Fruit fly (Drosophila melanogaster) whole organism, prepupa: ENCODE measurements around the gene Rev1.

ENCODE experiments used
- CG10631 ChIP-seq: fragments of 200-800 bp; sonication (Bioruptor generic); optimal IDR thresholded peaks from 2 replicates; lab custom pipeline; 2016; ENCODE audit warnings: missing biosample characterization, missing genetic modification characterization
- CG10669 ChIP-seq: fragments of 200-800 bp; sonication (Bioruptor generic); optimal IDR thresholded peaks from 3 replicates; lab custom pipeline; 2018; ENCODE audit warnings: missing biosample characterization, mild to moderate bottlenecking, missing genetic modification characterization, moderate library complexity
- CG15336 ChIP-seq: fragments of 200-800 bp; sonication (Bioruptor generic); IDR thresholded peaks from 2 replicates; pipeline ENCODE4 v1.3.6; 2022; ENCODE audit warnings: missing biosample characterization, missing genetic modification characterization
- CG16779 ChIP-seq: fragments of 200-800 bp; sonication (Bioruptor generic); optimal IDR thresholded peaks from 3 replicates; lab custom pipeline; 2017; ENCODE audit warnings: missing biosample characterization, mild to moderate bottlenecking, missing genetic modification characterization
- CG6854 ChIP-seq: fragments of 200-800 bp; sonication (Bioruptor generic); optimal IDR thresholded peaks from 2 replicates; lab custom pipeline; 2017; ENCODE audit warnings: missing biosample characterization, mild to moderate bottlenecking, missing genetic modification characterization
- CG7368 ChIP-seq: fragments of 200-800 bp; sonication (Bioruptor generic); optimal IDR thresholded peaks from 3 replicates; lab custom pipeline; 2016; ENCODE audit warnings: missing biosample characterization, missing genetic modification characterization
- Eip75B ChIP-seq: fragments of 200-800 bp; sonication (Bioruptor generic); optimal IDR thresholded peaks from 3 replicates; lab custom pipeline; 2016; ENCODE audit warnings: missing biosample characterization, missing genetic modification characterization
- Hr4 ChIP-seq: fragments of 200-800 bp; sonication (Bioruptor generic); optimal IDR thresholded peaks from 3 replicates; lab custom pipeline; 2016; ENCODE audit warnings: missing biosample characterization, missing genetic modification characterization
- Lpt ChIP-seq: fragments of 200-800 bp; sonication (Bioruptor generic); optimal IDR thresholded peaks from 3 replicates; lab custom pipeline; 2016; ENCODE audit warnings: missing biosample characterization, missing genetic modification characterization
- OdsH ChIP-seq: fragments of 200-800 bp; sonication (Bioruptor generic); optimal IDR thresholded peaks from 3 replicates; lab custom pipeline; 2016; ENCODE audit warnings: missing biosample characterization, missing genetic modification characterization
- esn ChIP-seq: fragments of 200-800 bp; sonication (Bioruptor generic); optimal IDR thresholded peaks from 2 replicates; lab custom pipeline; 2016; ENCODE audit warnings: missing biosample characterization, mild to moderate bottlenecking, missing genetic modification characterization, moderate library complexity
- fkh ChIP-seq: fragments of 200-800 bp; sonication (Bioruptor generic); optimal IDR thresholded peaks from 3 replicates; lab custom pipeline; 2017; ENCODE audit warnings: missing biosample characterization, mild to moderate bottlenecking, missing genetic modification characterization, moderate library complexity
- salr ChIP-seq, 2 experiments: fragments of 200-800 bp; sonication (Bioruptor generic); optimal IDR thresholded peaks; 3 replicates each; lab custom pipeline; 2016 to 2018; ENCODE audit warnings: missing biosample characterization in 2 of 2, missing genetic modification characterization in 2 of 2, mild to moderate bottlenecking in 1 of 2
- svp ChIP-seq: fragments of 200-800 bp; sonication (Bioruptor generic); peaks from one replicate; lab custom pipeline; 2016; ENCODE audit warnings: missing biosample characterization, missing genetic modification characterization

- TF ChIP-seq Eip75B (GFP tag; lab: Kevin White, UChicago), result no peak
- TF ChIP-seq CG6854, result no peak
- no peak for TF ChIP-seq OdsH (GFP tag; lab: Kevin White, UChicago)
- TF ChIP-seq Lpt, result no peak
- no peak for TF ChIP-seq salr (GFP tag; optimal IDR thresholded peaks at IDR 0.05; lab: Kevin White, UChicago)
- TF ChIP-seq svp, result no peak
- no peak for TF ChIP-seq fkh (GFP tag; lab: Kevin White, UChicago)
- TF ChIP-seq CG7368, result no peak
- no peak for TF ChIP-seq CG10631
- TF ChIP-seq CG10669 (GFP tag; lab: Kevin White, UChicago), result no peak
- TF ChIP-seq CG16779 (tag; lab: Kevin White, UChicago), result no peak
- TF ChIP-seq esn (GFP tag; lab: Kevin White, UChicago), result no peak
- TF ChIP-seq CG15336 (GFP tag; lab: Robert Waterston, UW), result no peak
- no peak for TF ChIP-seq Hr4 (GFP tag; lab: Kevin White, UChicago)
Observed at dm6 chr3L:647529-647928, 6.6 kb upstream of the Rev1 start.
